Worm (Caenorhabditis elegans) whole organism, midembryonic: Measurements from ENCODE around the gene B0432.9.

Experiments
- T22C8.4 ChIP-seq: fragments of 200-800 bp; sonication (Bioruptor generic); IDR thresholded peaks from 2 replicates; pipeline ENCODE4 v1.3.6; 2022; ENCODE audit warnings: missing genetic modification characterization, missing compliant biosample characterization
- cog-1 ChIP-seq: sonication (generic microtip); optimal IDR thresholded peaks from 2 replicates; lab custom pipeline; 2016; ENCODE audit warnings: missing genetic modification characterization, missing compliant biosample characterization
- flt-1 ChIP-seq: fragments of 200-800 bp; sonication (Bioruptor generic); IDR thresholded peaks from 2 replicates; pipeline ENCODE4 v1.3.6; 2022; ENCODE audit warnings: missing genetic modification characterization, missing compliant biosample characterization
- med-1 ChIP-seq: sonication (generic microtip); optimal IDR thresholded peaks from 2 replicates; lab custom pipeline; 2017; ENCODE audit warnings: missing genetic modification characterization, mild to moderate bottlenecking, missing compliant biosample characterization, antibody characterized with exemption, missing genetic modification reagents; ENCODE audit not compliant: insufficient read depth
- ref-1 ChIP-seq: fragments of 200-800 bp; sonication (Bioruptor generic); conservative IDR thresholded peaks from 2 replicates; pipeline ENCODE4 v1.3.6; 2022; ENCODE audit warnings: missing genetic modification reagents, missing genetic modification characterization, missing compliant biosample characterization
- tab-1 ChIP-seq: fragments of 200-800 bp; sonication (Bioruptor generic); IDR thresholded peaks from 2 replicates; pipeline ENCODE4 v1.3.6; 2022; ENCODE audit warnings: missing genetic modification characterization, missing compliant biosample characterization
- ztf-23 ChIP-seq: fragments of 200-800 bp; sonication (Bioruptor generic); IDR thresholded peaks from 2 replicates; pipeline ENCODE4 v1.3.6; 2022; ENCODE audit warnings: missing genetic modification reagents, missing genetic modification characterization, missing compliant biosample characterization

- TF ChIP-seq tab-1 (GFP tag; lab: Robert Waterston, UW) (no peak), ztf-23 (GFP tag; lab: Robert Waterston, UW) (no peak), cog-1 (tag; lab: Kevin White, UChicago) (no peak), flt-1 (GFP tag; lab: Robert Waterston, UW) (no peak), T22C8.4 (no peak), ref-1 (GFP tag; lab: Robert Waterston, UW) (no peak), med-1 (no peak)
Observed at ce11 chrII:240043-240442, 43.5 kb downstream of the B0432.9 start.
